Fruit fly (Drosophila melanogaster) whole organism, embryonic: ENCODE results near the gene CG14507.

Source experiments
- CG10209 ChIP-seq: fragments of 200-800 bp; sonication (Bioruptor generic); optimal IDR thresholded peaks from 3 replicates; lab custom pipeline; 2017; ENCODE audit warnings: missing biosample characterization, mild to moderate bottlenecking, missing genetic modification characterization, missing genetic modification reagents
- CG12236 ChIP-seq: fragments of 200-800 bp; sonication (Bioruptor generic); optimal IDR thresholded peaks from 2 replicates; lab custom pipeline; 2016; ENCODE audit warnings: missing biosample characterization, missing genetic modification characterization
- CG12299 ChIP-seq: fragments of 200-800 bp; sonication (Bioruptor generic); optimal IDR thresholded peaks from 2 replicates; lab custom pipeline; 2018; ENCODE audit warnings: missing biosample characterization, mild to moderate bottlenecking, missing genetic modification characterization
- CG12391 ChIP-seq: fragments of 200-800 bp; sonication (Bioruptor generic); optimal IDR thresholded peaks from 3 replicates; lab custom pipeline; 2018; ENCODE audit warnings: missing biosample characterization, mild to moderate bottlenecking, missing genetic modification characterization, moderate library complexity
- CG12744 ChIP-seq: fragments of 200-800 bp; sonication (Bioruptor generic); optimal IDR thresholded peaks from 2 replicates; lab custom pipeline; 2016; ENCODE audit warnings: missing biosample characterization, missing genetic modification characterization
- CG14014 ChIP-seq: fragments of 200-800 bp; sonication (Bioruptor generic); IDR thresholded peaks from 2 replicates; pipeline ENCODE4 v1.3.6; 2022; ENCODE audit warnings: missing biosample characterization, missing genetic modification characterization
- CG1529 ChIP-seq: fragments of 200-800 bp; sonication (Bioruptor generic); optimal IDR thresholded peaks from 3 replicates; lab custom pipeline; 2018; ENCODE audit warnings: missing biosample characterization, missing genetic modification characterization
- CG16813 ChIP-seq: fragments of 200-800 bp; sonication (Bioruptor generic); IDR thresholded peaks from 3 replicates; pipeline ENCODE4 v1.3.6; 2022; ENCODE audit warnings: missing biosample characterization, missing genetic modification characterization; ENCODE audit not compliant: partially characterized antibody
- CG18262 ChIP-seq: fragments of 200-800 bp; optimal IDR thresholded peaks from 3 replicates; lab custom pipeline; 2019; ENCODE audit warnings: missing biosample characterization, mild to moderate bottlenecking, missing genetic modification characterization, moderate library complexity
- CG18599 ChIP-seq: fragments of 200-800 bp; sonication (Bioruptor generic); optimal IDR thresholded peaks from 3 replicates; lab custom pipeline; 2017; ENCODE audit warnings: missing biosample characterization, missing genetic modification characterization, mild to moderate bottlenecking, moderate library complexity, missing genetic modification reagents
- CG2889 ChIP-seq: fragments of 200-800 bp; sonication (Bioruptor generic); IDR thresholded peaks from 3 replicates; pipeline ENCODE4 v1.3.6; 2022; ENCODE audit warnings: missing biosample characterization, missing genetic modification characterization
- CG32772 ChIP-seq: fragments of 200-800 bp; sonication (Bioruptor generic); IDR thresholded peaks from 2 replicates; pipeline ENCODE4 v1.3.6; 2022; ENCODE audit warnings: missing biosample characterization, missing genetic modification characterization
- CG3281 ChIP-seq: fragments of 200-800 bp; sonication (Bioruptor generic); optimal IDR thresholded peaks from 3 replicates; lab custom pipeline; 2017; ENCODE audit warnings: missing biosample characterization, mild to moderate bottlenecking, missing genetic modification characterization
- CG4707 ChIP-seq: fragments of 200-800 bp; sonication (Bioruptor generic); optimal IDR thresholded peaks from 2 replicates; lab custom pipeline; 2018; ENCODE audit warnings: missing biosample characterization, mild to moderate bottlenecking, missing genetic modification characterization, moderate library complexity
- CG4730 ChIP-seq: fragments of 200-800 bp; sonication (Bioruptor generic); IDR thresholded peaks from 2 replicates; pipeline ENCODE4 v1.3.6; 2022; ENCODE audit warnings: missing biosample characterization, missing genetic modification characterization
- CG4820 ChIP-seq: fragments of 200-800 bp; sonication (Bioruptor generic); optimal IDR thresholded peaks from 3 replicates; lab custom pipeline; 2016; ENCODE audit warnings: missing biosample characterization, missing genetic modification characterization
- CG7556 ChIP-seq: fragments of 200-800 bp; sonication (Bioruptor generic); optimal IDR thresholded peaks from 2 replicates; lab custom pipeline; 2017; ENCODE audit warnings: missing biosample characterization, mild to moderate bottlenecking, missing genetic modification characterization
- CG7987 ChIP-seq: fragments of 200-800 bp; sonication (Bioruptor generic); optimal IDR thresholded peaks from 2 replicates; lab custom pipeline; 2018; ENCODE audit warnings: missing biosample characterization, mild to moderate bottlenecking, missing genetic modification characterization, moderate library complexity
- CG8281 ChIP-seq: fragments of 200-800 bp; sonication (Bioruptor generic); optimal IDR thresholded peaks from 2 replicates; lab custom pipeline; 2018; ENCODE audit warnings: missing biosample characterization, mild to moderate bottlenecking, missing genetic modification characterization, moderate library complexity
- CG8944 ChIP-seq: fragments of 200-800 bp; sonication (Bioruptor generic); optimal IDR thresholded peaks from 3 replicates; lab custom pipeline; 2016; ENCODE audit warnings: missing biosample characterization, missing genetic modification characterization
- CG9876 ChIP-seq: fragments of 200-800 bp; sonication (Bioruptor generic); optimal IDR thresholded peaks from 2 replicates; lab custom pipeline; 2016; ENCODE audit warnings: missing biosample characterization, missing genetic modification characterization
- D ChIP-seq, 2 experiments: fragments of 200-800 bp in 1 of 2; fragments of >200 bp in 1 of 2; sonication (Bioruptor generic) in 1 of 2; optimal IDR thresholded peaks; 2 replicates in 1 of 2; 3 replicates in 1 of 2; lab custom pipeline; 2017; ENCODE audit warnings: mild to moderate bottlenecking in 1 of 2, missing biosample characterization in 1 of 2, missing genetic modification characterization in 1 of 2, missing genetic modification reagents in 1 of 2
- D19A ChIP-seq: fragments of 200-800 bp; optimal IDR thresholded peaks from 3 replicates; lab custom pipeline; 2019; ENCODE audit warnings: missing biosample characterization, mild to moderate bottlenecking, missing genetic modification characterization, moderate library complexity
- Fer1 ChIP-seq: fragments of 200-800 bp; sonication (Bioruptor generic); optimal IDR thresholded peaks from 2 replicates; lab custom pipeline; 2017; ENCODE audit warnings: missing biosample characterization, mild to moderate bottlenecking, missing genetic modification characterization
- Hand ChIP-seq: fragments of 200-800 bp; sonication (Bioruptor generic); optimal IDR thresholded peaks from 2 replicates; lab custom pipeline; 2017; ENCODE audit warnings: mild to moderate bottlenecking, missing biosample characterization, missing genetic modification reagents, missing genetic modification characterization
- HmgD ChIP-seq: fragments of 200-800 bp; sonication (Bioruptor generic); optimal IDR thresholded peaks from 3 replicates; lab custom pipeline; 2016; ENCODE audit warnings: missing biosample characterization, missing genetic modification characterization
- MBD-R2 ChIP-seq: fragments of 200-800 bp; sonication (Bioruptor generic); IDR thresholded peaks from 2 replicates; pipeline ENCODE4 v1.3.6; 2022; ENCODE audit warnings: missing biosample characterization, missing genetic modification characterization
- Mad ChIP-seq: fragments of 200-800 bp; sonication (Bioruptor generic); optimal IDR thresholded peaks from 2 replicates; lab custom pipeline; 2016; ENCODE audit warnings: missing biosample characterization, missing genetic modification characterization
- Mrtf ChIP-seq: fragments of 200-800 bp; sonication (Bioruptor generic); IDR thresholded peaks from 3 replicates; pipeline ENCODE4 v1.3.6; 2022; ENCODE audit warnings: missing biosample characterization, missing genetic modification characterization
- Myb ChIP-seq: fragments of 200-800 bp; sonication (Bioruptor generic); optimal IDR thresholded peaks from 2 replicates; lab custom pipeline; 2016; ENCODE audit warnings: missing biosample characterization, missing genetic modification characterization
- Nf-YB ChIP-seq: fragments of 200-800 bp; sonication (Bioruptor generic); optimal IDR thresholded peaks from 3 replicates; lab custom pipeline; 2019; ENCODE audit warnings: missing biosample characterization, mild to moderate bottlenecking, missing genetic modification characterization, moderate library complexity
- Nf-YC ChIP-seq: fragments of 200-800 bp; optimal IDR thresholded peaks from 3 replicates; lab custom pipeline; 2019; ENCODE audit warnings: missing biosample characterization, mild to moderate bottlenecking, missing genetic modification characterization, moderate library complexity
- Usf ChIP-seq: fragments of 200-800 bp; sonication (Bioruptor generic); optimal IDR thresholded peaks from 2 replicates; lab custom pipeline; 2017; ENCODE audit warnings: missing genotype, missing biosample characterization, missing genetic modification characterization
- btn ChIP-seq: fragments of 200-800 bp; sonication (Bioruptor generic); optimal IDR thresholded peaks from 2 replicates; lab custom pipeline; 2016; ENCODE audit warnings: missing biosample characterization, missing genetic modification characterization
- cad ChIP-seq: fragments of >200 bp; optimal IDR thresholded peaks from 2 replicates; lab custom pipeline; 2017; ENCODE audit warnings: missing biosample characterization, missing genetic modification characterization
- cato ChIP-seq: fragments of 200-800 bp; sonication (Bioruptor generic); optimal IDR thresholded peaks from 2 replicates; lab custom pipeline; 2016; ENCODE audit warnings: missing biosample characterization, missing genetic modification characterization, borderline replicate concordance
- caup ChIP-seq: fragments of 200-800 bp; sonication (Bioruptor generic); optimal IDR thresholded peaks from 3 replicates; lab custom pipeline; 2017; ENCODE audit warnings: missing biosample characterization, mild to moderate bottlenecking, missing genetic modification characterization, moderate library complexity; ENCODE audit not compliant: severe bottlenecking
- ci ChIP-seq: fragments of 200-800 bp; sonication (Bioruptor generic); IDR thresholded peaks from 3 replicates; pipeline ENCODE4 v1.3.6; 2022; ENCODE audit warnings: missing biosample characterization, missing genetic modification characterization
- disco-r ChIP-seq: fragments of 200-800 bp; sonication (Bioruptor generic); optimal IDR thresholded peaks from 2 replicates; lab custom pipeline; 2016; ENCODE audit warnings: missing biosample characterization, missing genetic modification characterization
- dpn ChIP-seq, 2 experiments: fragments of 200-800 bp; sonication (Bioruptor generic); optimal IDR thresholded peaks; 3 replicates each; lab custom pipeline; 2016; ENCODE audit warnings: missing biosample characterization in 2 of 2, missing genetic modification characterization in 2 of 2
- en ChIP-seq: fragments of 200-800 bp; sonication (Bioruptor generic); optimal IDR thresholded peaks from 2 replicates; lab custom pipeline; 2016; ENCODE audit warnings: missing biosample characterization, missing genetic modification characterization
- p53 ChIP-seq: fragments of 200-800 bp; sonication (Bioruptor generic); optimal IDR thresholded peaks from 2 replicates; lab custom pipeline; 2016; ENCODE audit warnings: missing biosample characterization, missing genetic modification characterization
- peb ChIP-seq: fragments of 200-800 bp; sonication (Bioruptor generic); IDR thresholded peaks from 2 replicates; pipeline ENCODE4 v1.3.6; 2022; ENCODE audit warnings: missing biosample characterization, missing genetic modification characterization
- pum ChIP-seq: fragments of 200-800 bp; sonication (Bioruptor generic); optimal IDR thresholded peaks from 2 replicates; lab custom pipeline; 2016; ENCODE audit warnings: missing biosample characterization, missing genetic modification characterization
- pzg ChIP-seq: fragments of 200-800 bp; sonication (Bioruptor generic); optimal IDR thresholded peaks from 3 replicates; lab custom pipeline; 2018; ENCODE audit warnings: missing biosample characterization, mild to moderate bottlenecking, missing genetic modification characterization, moderate library complexity
- run ChIP-seq: fragments of 200-800 bp; sonication (Bioruptor generic); optimal IDR thresholded peaks from 3 replicates; lab custom pipeline; 2018; ENCODE audit warnings: missing biosample characterization, mild to moderate bottlenecking, missing genetic modification characterization
- stwl ChIP-seq: fragments of 200-800 bp; sonication (Bioruptor generic); optimal IDR thresholded peaks from 3 replicates; lab custom pipeline; 2018; ENCODE audit warnings: missing biosample characterization, mild to moderate bottlenecking, missing genetic modification characterization, moderate library complexity
- tgo ChIP-seq: fragments of 200-800 bp; sonication (Bioruptor generic); IDR thresholded peaks from 3 replicates; pipeline ENCODE4 v1.3.6; 2022; ENCODE audit warnings: missing biosample characterization, missing genetic modification characterization
- tna ChIP-seq: fragments of 200-800 bp; sonication (Bioruptor generic); IDR thresholded peaks from 2 replicates; pipeline ENCODE4 v1.3.6; 2022; ENCODE audit warnings: missing biosample characterization, missing genetic modification characterization; ENCODE audit not compliant: partially characterized antibody
- yki ChIP-seq: fragments of >200 bp; optimal IDR thresholded peaks from 3 replicates; lab custom pipeline; 2018

Gene CG14507

dm6 chr3R:29207012-29207656, 20.4 kb downstream of the CG14507 start (continued):
- TF ChIP-seq CG14014 (GFP tag; lab: Robert Waterston, UW), result peak; percentile 83
- no peak for TF ChIP-seq p53
- no peak for TF ChIP-seq cad (GFP tag; lab: Kevin White, UChicago)
- peak; percentile 16; the same call in 1 of the 2 replicates for TF ChIP-seq MBD-R2
- no peak for TF ChIP-seq Myb (GFP tag; lab: Kevin White, UChicago)
- no peak for TF ChIP-seq CG9876
- peak; percentile 35 for TF ChIP-seq CG12299 (tag; lab: Kevin White, UChicago)
- TF ChIP-seq CG3281 (GFP tag; lab: Kevin White, UChicago), result peak; percentile 59
- no peak for TF ChIP-seq CG12236 (GFP tag; lab: Kevin White, UChicago)
- peak in 1 of 2 experiments; percentile 61 for TF ChIP-seq dpn (GFP tag; optimal IDR thresholded peaks at IDR 0.05; lab: Kevin White, UChicago)
- peak; percentile 0 for TF ChIP-seq Nf-YB (GFP tag; lab: Kevin White, UChicago)
- no peak for TF ChIP-seq CG12744 (GFP tag; lab: Kevin White, UChicago)
- TF ChIP-seq Usf (GFP tag; lab: Kevin White, UChicago), result peak; percentile 26
- TF ChIP-seq CG8281 (tag; lab: Kevin White, UChicago), result peak; percentile 13
- no peak for TF ChIP-seq pum (GFP tag; lab: Kevin White, UChicago)
- TF ChIP-seq en (GFP tag; lab: Kevin White, UChicago), result no peak
- peak; percentile 69 for TF ChIP-seq CG4730 (GFP tag; lab: Robert Waterston, UW)
- TF ChIP-seq btn, result no peak
- TF ChIP-seq run (tag; lab: Kevin White, UChicago), result no peak
- peak; percentile 58 for TF ChIP-seq D19A (tag; lab: Kevin White, UChicago)
- TF ChIP-seq Mrtf (GFP tag; lab: Robert Waterston, UW), result peak; percentile 78
- TF ChIP-seq Hand (GFP tag; lab: Kevin White, UChicago), result no peak
- no peak for TF ChIP-seq HmgD (GFP tag; lab: Kevin White, UChicago)
- TF ChIP-seq CG18262 (tag; lab: Kevin White, UChicago), result peak; percentile 39
- TF ChIP-seq disco-r (GFP tag; lab: Kevin White, UChicago), result no peak
- TF ChIP-seq CG16813, result no peak
- TF ChIP-seq Fer1 (GFP tag; lab: Kevin White, UChicago), result peak; percentile 63
- no peak for TF ChIP-seq CG1529
- TF ChIP-seq CG8944 (GFP tag; lab: Kevin White, UChicago), result no peak
- peak; percentile 81 for TF ChIP-seq tgo (GFP tag; lab: Robert Waterston, UW)
- TF ChIP-seq cato (GFP tag; lab: Kevin White, UChicago), result no peak
- TF ChIP-seq Mad (GFP tag; lab: Kevin White, UChicago), result no peak
- peak; percentile 20 for TF ChIP-seq CG4820 (GFP tag; lab: Kevin White, UChicago)
- TF ChIP-seq D (optimal IDR thresholded peaks at IDR 0.05; lab: Kevin White, UChicago), result no peak
- TF ChIP-seq D (GFP tag; optimal IDR thresholded peaks at IDR 0.05; lab: Kevin White, UChicago), result peak; percentile 44
- peak; percentile 50 for TF ChIP-seq CG12391 (tag; lab: Kevin White, UChicago)
- peak; percentile 54 for TF ChIP-seq caup
- peak; percentile 16 for TF ChIP-seq CG7556 (GFP tag; lab: Kevin White, UChicago)
- TF ChIP-seq yki (lab: Kevin White, UChicago), result no peak
- no peak for TF ChIP-seq pzg (GFP tag; lab: Kevin White, UChicago)
- TF ChIP-seq CG2889 (GFP tag; lab: Robert Waterston, UW), result peak; percentile 24; the same call in 1 of the 3 replicates
- TF ChIP-seq stwl (tag; lab: Kevin White, UChicago), result no peak
- peak; percentile 43 for TF ChIP-seq CG4707 (GFP tag; lab: Kevin White, UChicago)
- peak; percentile 77 for TF ChIP-seq ci
- peak; percentile 62 for TF ChIP-seq CG18599 (GFP tag; lab: Kevin White, UChicago)
- TF ChIP-seq tna (GFP tag; lab: Robert Waterston, UW), result no peak
- TF ChIP-seq Nf-YC, result peak; percentile 39
- 0 out of 2 replicates have a peak, but pooled peaks have one; percentile 44 for TF ChIP-seq peb (GFP tag; lab: Robert Waterston, UW)
- peak; percentile 11 for TF ChIP-seq CG7987 (GFP tag; lab: Kevin White, UChicago)
- TF ChIP-seq CG10209, result peak; percentile 44
- peak; percentile 65 for TF ChIP-seq CG32772 (GFP tag; lab: Robert Waterston, UW)
